Worm (Caenorhabditis elegans) whole organism, midembryonic: ENCODE data around the gene C56E6.7.

Source experiments
- T22C8.4 ChIP-seq: fragments of 200-800 bp; sonication (Bioruptor generic); IDR thresholded peaks from 2 replicates; pipeline ENCODE4 v1.3.6; 2022; ENCODE audit warnings: missing genetic modification characterization, missing compliant biosample characterization
- cog-1 ChIP-seq: sonication (generic microtip); optimal IDR thresholded peaks from 2 replicates; lab custom pipeline; 2016; ENCODE audit warnings: missing genetic modification characterization, missing compliant biosample characterization
- flt-1 ChIP-seq: fragments of 200-800 bp; sonication (Bioruptor generic); IDR thresholded peaks from 2 replicates; pipeline ENCODE4 v1.3.6; 2022; ENCODE audit warnings: missing genetic modification characterization, missing compliant biosample characterization
- klf-2 ChIP-seq: fragments of 200-800 bp; sonication (Bioruptor generic); conservative IDR thresholded peaks from 2 replicates; pipeline ENCODE4 v1.3.6; 2022; ENCODE audit warnings: missing genetic modification reagents, missing genetic modification characterization, missing compliant biosample characterization
- med-1 ChIP-seq: sonication (generic microtip); optimal IDR thresholded peaks from 2 replicates; lab custom pipeline; 2017; ENCODE audit warnings: missing genetic modification characterization, mild to moderate bottlenecking, missing compliant biosample characterization, antibody characterized with exemption, missing genetic modification reagents; ENCODE audit not compliant: insufficient read depth
- ref-1 ChIP-seq: fragments of 200-800 bp; sonication (Bioruptor generic); conservative IDR thresholded peaks from 2 replicates; pipeline ENCODE4 v1.3.6; 2022; ENCODE audit warnings: missing genetic modification reagents, missing genetic modification characterization, missing compliant biosample characterization
- tab-1 ChIP-seq: fragments of 200-800 bp; sonication (Bioruptor generic); IDR thresholded peaks from 2 replicates; pipeline ENCODE4 v1.3.6; 2022; ENCODE audit warnings: missing genetic modification characterization, missing compliant biosample characterization
- ztf-23 ChIP-seq: fragments of 200-800 bp; sonication (Bioruptor generic); IDR thresholded peaks from 2 replicates; pipeline ENCODE4 v1.3.6; 2022; ENCODE audit warnings: missing genetic modification reagents, missing genetic modification characterization, missing compliant biosample characterization
- ztf-29 ChIP-seq: fragments of 200-800 bp; sonication (Bioruptor generic); IDR thresholded peaks from 2 replicates; pipeline ENCODE4 v1.3.6; 2022; ENCODE audit warnings: missing genetic modification reagents, missing genetic modification characterization, missing compliant biosample characterization

- TF ChIP-seq ztf-23 (GFP tag; lab: Robert Waterston, UW): no peak
- TF ChIP-seq ref-1: no peak
- TF ChIP-seq cog-1 (tag; lab: Kevin White, UChicago): no peak
- TF ChIP-seq flt-1 (GFP tag; lab: Robert Waterston, UW): no peak
- no peak for TF ChIP-seq klf-2 (GFP tag; lab: Robert Waterston, UW)
- TF ChIP-seq tab-1: no peak
- TF ChIP-seq ztf-29 (GFP tag; lab: Robert Waterston, UW): no peak
- no peak for TF ChIP-seq T22C8.4
- no peak for TF ChIP-seq med-1 (GFP tag; lab: Kevin White, UChicago)
Measured at ce11 chrII:6484876-6485526, 31.4 kb upstream of the C56E6.7 start, which contains the start of the genes lido-16 and plpp-1.2.
